Worm (Caenorhabditis elegans) whole organism, L2 larva: Measurements from ENCODE around the gene saps-1.

ENCODE experiments used
- R02D3.7 ChIP-seq: fragments of 150-350 bp; optimal IDR thresholded peaks from 2 replicates; lab custom pipeline; 2014; ENCODE audit warnings: missing biosample characterization, missing genetic modification characterization
- ZK546.5 ChIP-seq: sonication (generic microtip); optimal IDR thresholded peaks from 2 replicates; lab custom pipeline; 2017; ENCODE audit warnings: missing biosample characterization, missing genetic modification characterization
- ama-1 ChIP-seq: fragments of 150-350 bp; optimal IDR thresholded peaks from 2 replicates; lab custom pipeline; 2018; ENCODE audit warnings: inconsistent platforms
- dmd-4 ChIP-seq: sonication (generic microtip); optimal IDR thresholded peaks from 2 replicates; lab custom pipeline; 2017; ENCODE audit warnings: missing biosample characterization, missing genetic modification characterization
- egl-27 ChIP-seq: sonication (generic microtip); optimal IDR thresholded peaks from 3 replicates; lab custom pipeline; 2017; ENCODE audit warnings: missing biosample characterization, missing genetic modification reagents, missing genetic modification characterization
- nhr-23 ChIP-seq: fragments of 150-350 bp; optimal IDR thresholded peaks from 2 replicates; lab custom pipeline; 2014; ENCODE audit warnings: missing biosample characterization, missing genetic modification reagents, missing genetic modification characterization
- peb-1 ChIP-seq: fragments of 150-350 bp; optimal IDR thresholded peaks from 2 replicates; lab custom pipeline; 2014; ENCODE audit warnings: missing biosample characterization, missing genetic modification characterization
- unc-62 ChIP-seq: fragments of 150-350 bp; optimal IDR thresholded peaks from 2 replicates; lab custom pipeline; 2014; ENCODE audit warnings: missing biosample characterization, missing genetic modification reagents, missing genetic modification characterization
- ztf-1 ChIP-seq: fragments of 200-800 bp; sonication (Bioruptor generic); conservative IDR thresholded peaks from 2 replicates; pipeline ENCODE4 v1.3.6; 2022; ENCODE audit warnings: missing genetic modification characterization, missing compliant biosample characterization
- ztf-4 ChIP-seq: fragments of 150-350 bp; optimal IDR thresholded peaks from 2 replicates; lab custom pipeline; 2014; ENCODE audit warnings: missing biosample characterization, missing genetic modification characterization

ce11 chrII:11333375-11333774 lies 35.9 kb downstream of the saps-1 start:
- TF ChIP-seq ztf-4 (tag; lab: Kevin White, UChicago): no peak
- no peak for TF ChIP-seq nhr-23 (tag; lab: Kevin White, UChicago)
- TF ChIP-seq peb-1: no peak
- no peak for TF ChIP-seq egl-27 (tag; lab: Kevin White, UChicago)
- no peak for TF ChIP-seq ZK546.5 (tag; lab: Kevin White, UChicago)
- TF ChIP-seq ztf-1 (GFP tag; lab: Robert Waterston, UW): no peak
- TF ChIP-seq ama-1 (lab: Kevin White, UChicago): no peak
- TF ChIP-seq unc-62 (GFP tag; lab: Kevin White, UChicago): no peak
- TF ChIP-seq R02D3.7: no peak
- no peak for TF ChIP-seq dmd-4 (tag; lab: Kevin White, UChicago)
